Fruit fly (Drosophila melanogaster) whole organism: ENCODE results near the gene Reg-2.

Experiments used
- CG8478 ChIP-seq: fragments of >200 bp; optimal IDR thresholded peaks from 2 replicates; lab custom pipeline; 2018; ENCODE audit warnings: inconsistent platforms
- Dll ChIP-seq: fragments of >200 bp; optimal IDR thresholded peaks from 2 replicates; lab custom pipeline; 2017
- EcR ChIP-seq, 2 experiments: fragments of >200 bp; optimal IDR thresholded peaks; 2 replicates each; lab custom pipeline; 2017; ENCODE audit warnings: missing biosample characterization in 2 of 2, missing genetic modification characterization in 2 of 2, missing genetic modification reagents in 2 of 2
- pan ChIP-seq: fragments of >200 bp; optimal IDR thresholded peaks from 2 replicates; lab custom pipeline; 2017
- psq ChIP-seq: fragments of >200 bp; optimal IDR thresholded peaks from 2 replicates; lab custom pipeline; 2017
- usp ChIP-seq: fragments of >200 bp; optimal IDR thresholded peaks from 2 replicates; lab custom pipeline; 2017; ENCODE audit warnings: missing biosample characterization, missing genetic modification characterization, mixed read lengths

DNA sequence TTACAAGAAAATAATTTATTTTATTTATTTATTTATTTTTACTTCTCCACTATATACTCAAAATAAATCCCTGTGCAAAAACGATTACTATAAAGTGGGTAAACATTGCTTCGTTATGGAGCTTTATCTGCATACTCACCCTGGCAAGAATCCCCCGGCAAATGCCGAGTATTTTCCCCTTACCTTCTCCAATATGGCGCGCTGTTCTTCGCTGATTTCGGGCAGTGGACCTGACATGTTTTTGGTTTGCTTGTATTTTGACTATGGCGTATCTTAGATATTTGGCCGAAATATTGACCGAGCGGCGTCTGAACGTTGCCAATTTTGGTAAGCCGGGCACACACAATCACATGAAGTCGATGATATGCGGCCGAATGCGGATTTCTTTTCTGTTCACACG, 3.2 kb downstream of the Reg-2 start:
- TF ChIP-seq usp (GFP tag; lab: Kevin White, UChicago) (no peak), EcR (GFP tag; optimal IDR thresholded peaks at IDR 0.05; lab: Kevin White, UChicago) (no peak), psq (no peak), pan (no peak), CG8478 (lab: Kevin White, UChicago) (no peak), Dll (lab: Kevin White, UChicago) (no peak)
